Fruit fly (Drosophila melanogaster): ENCODE results near the gene NijB.

NijB gene

DNA sequence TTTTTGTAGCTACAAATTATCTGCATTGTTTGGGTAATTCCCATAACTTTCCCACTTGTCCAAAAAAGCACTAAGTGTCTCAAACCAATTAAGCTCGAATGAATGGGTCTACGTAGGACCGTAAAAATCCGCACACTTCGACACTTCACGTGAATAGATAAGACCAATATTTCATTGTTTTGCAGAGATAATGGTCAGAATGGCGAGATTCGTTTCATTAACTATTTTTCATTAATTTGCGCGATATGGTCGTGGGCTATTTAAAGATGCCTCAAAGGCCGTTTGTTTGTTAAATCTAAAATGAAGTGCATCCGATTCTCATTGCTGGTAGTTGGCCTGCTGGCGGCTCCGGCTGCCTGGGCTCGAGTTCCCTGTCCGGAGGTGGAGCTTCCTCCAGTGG is 25.1 kb downstream of the NijB start, which contains the start of gene CG6839:
CG6839 (plus strand) TSS at position 301 of the 400 bp plus-strand sequence.
- TF ChIP-seq CTCF (optimal IDR thresholded peaks at IDR 0.05) (no peak), CG8478 (optimal IDR thresholded peaks at IDR 0.05) (no peak)

DNA sequence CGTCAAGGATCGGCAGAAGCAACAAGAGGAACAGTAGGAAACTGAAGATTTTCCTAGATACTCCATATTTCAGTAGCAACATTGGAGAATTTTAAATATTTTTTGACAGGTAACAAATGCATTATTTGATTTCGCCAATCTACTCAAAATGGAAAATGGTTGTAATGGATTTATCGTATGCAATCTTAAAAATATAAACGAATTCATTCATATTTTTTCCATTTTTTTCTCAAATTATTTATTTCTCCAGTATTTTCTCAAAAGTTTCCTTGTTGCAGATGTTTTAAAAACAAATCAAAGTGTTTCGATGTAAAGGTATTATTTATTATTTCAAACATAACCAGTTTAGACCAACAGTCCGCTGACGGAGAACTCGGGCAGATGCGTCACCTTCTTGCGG is 28.0 kb downstream of the NijB start, which contains the start of gene CG18223:
CG18223 (minus strand) TSS at position 101 of the 400 bp plus-strand sequence.
- TF ChIP-seq CG8478 (optimal IDR thresholded peaks at IDR 0.05): no peak
- no peak for TF ChIP-seq CTCF (optimal IDR thresholded peaks at IDR 0.05)

DNA sequence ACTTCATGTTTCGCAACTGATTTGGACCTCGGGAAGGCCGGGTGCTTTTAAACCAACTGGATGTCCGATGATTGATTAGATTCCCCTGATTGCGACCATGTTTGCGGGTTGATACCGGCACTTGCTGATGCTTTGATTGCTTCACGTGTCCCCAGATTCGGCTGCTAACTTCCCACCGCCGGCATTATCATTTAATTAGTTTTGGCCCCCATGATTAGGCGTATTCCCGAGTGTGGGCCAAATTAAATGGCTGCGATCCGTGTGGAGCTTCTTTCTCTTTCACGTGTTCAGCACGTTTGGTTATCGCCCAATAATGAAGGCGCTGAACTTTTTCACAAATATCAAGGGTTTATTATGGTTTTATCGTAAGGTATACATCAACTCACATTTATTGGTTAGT is 29.9 kb downstream of the NijB start, which contains the start of gene CG3819:
CG3819 (minus strand) TSS at position 23 of the 400 bp plus-strand sequence.
- TF ChIP-seq CG8478 (optimal IDR thresholded peaks at IDR 0.05) (no peak), CTCF (optimal IDR thresholded peaks at IDR 0.05) (no peak)

DNA sequence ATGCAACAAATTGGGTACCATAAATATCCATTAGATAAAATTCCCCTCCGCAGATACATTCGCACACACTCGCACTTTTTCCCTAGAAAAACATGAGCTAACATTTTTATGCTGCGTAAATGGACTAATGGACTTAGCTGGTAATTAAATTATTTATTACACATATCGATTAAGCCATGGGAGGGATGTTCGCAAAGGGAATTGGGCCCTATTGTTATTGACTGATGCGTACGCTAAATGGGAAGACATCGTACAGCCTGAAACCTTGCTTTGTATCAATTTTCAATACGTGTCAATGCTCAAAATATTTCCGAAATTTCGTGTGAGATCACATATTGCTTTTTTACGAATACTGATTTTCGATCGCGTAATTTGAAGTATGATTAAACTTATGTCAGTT is 32.6 kb downstream of the NijB start, which contains the start of gene CG43049:
CG43049 (plus strand) TSS at position 301 of the 400 bp plus-strand sequence.
- TF ChIP-seq CTCF (optimal IDR thresholded peaks at IDR 0.05): no peak
